Fruit fly (Drosophila melanogaster): ENCODE measurements around the gene CG43102.
A peak's percentile ranks its signal among the peaks of the same experiment; 100 is the strongest.

DNA sequence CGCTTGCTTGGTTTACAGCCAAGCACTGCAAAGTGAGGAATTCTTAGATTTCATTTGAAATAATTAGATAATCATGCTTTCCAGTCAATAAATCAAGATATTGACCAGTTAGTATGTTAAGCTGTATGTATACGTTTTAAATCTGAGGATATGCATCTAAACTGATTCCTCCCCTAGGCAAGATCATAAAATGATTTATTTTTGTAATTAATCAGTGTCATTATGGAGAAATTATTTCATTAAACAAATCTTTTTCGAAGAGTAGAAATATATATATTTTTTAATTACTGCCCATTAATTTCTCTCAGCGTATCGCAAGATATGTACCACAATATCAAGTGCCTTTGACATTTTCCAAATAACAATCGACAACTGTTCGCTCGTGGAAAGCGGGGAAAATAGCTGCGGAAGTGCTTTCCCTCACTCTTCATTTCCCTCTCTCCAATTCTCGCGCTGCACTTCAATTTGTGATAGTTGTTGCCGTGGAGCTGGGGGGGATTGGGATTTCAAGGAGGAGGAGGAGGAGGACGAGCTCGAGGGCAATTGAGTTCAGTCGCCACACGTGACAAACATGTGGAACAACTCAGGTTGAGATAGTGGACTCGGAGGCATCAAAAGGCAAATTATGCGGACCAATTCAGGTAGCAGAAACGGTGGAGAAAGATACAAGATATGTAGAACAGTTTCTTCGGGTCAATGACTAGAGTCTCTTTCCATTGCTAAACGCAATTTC is 20.1 kb upstream of the CG43102 start:
- TF ChIP-seq Met (GFP tag; optimal IDR thresholded peaks at IDR 0.05), result no peak
- peak; percentile 15 for TF ChIP-seq CG10631 (GFP tag; optimal IDR thresholded peaks at IDR 0.05)
- TF ChIP-seq achi (GFP tag; optimal IDR thresholded peaks at IDR 0.05), result no peak
- no peak for TF ChIP-seq CG3032 (tag; optimal IDR thresholded peaks at IDR 0.05)
- no peak for TF ChIP-seq CG34406 (GFP tag; optimal IDR thresholded peaks at IDR 0.05)
- TF ChIP-seq OdsH (GFP tag; optimal IDR thresholded peaks at IDR 0.05), result no peak
- TF ChIP-seq Sox15 (GFP tag; optimal IDR thresholded peaks at IDR 0.05), result no peak
- TF ChIP-seq lz (GFP tag; optimal IDR thresholded peaks at IDR 0.05), result no peak
- TF ChIP-seq CG4318 (GFP tag; optimal IDR thresholded peaks at IDR 0.05), result no peak
- TF ChIP-seq salr (GFP tag; optimal IDR thresholded peaks at IDR 0.05), result peak in 1 of 2 experiments; percentile 2
- TF ChIP-seq net (GFP tag; optimal IDR thresholded peaks at IDR 0.05), result no peak
- no peak for TF ChIP-seq Gug (GFP tag; IDR thresholded peaks at IDR 0.05)

Data from whole organism, prepupa.